Fruit fly (Drosophila melanogaster): ENCODE measurements around the gene Cad96Ca.

DNA sequence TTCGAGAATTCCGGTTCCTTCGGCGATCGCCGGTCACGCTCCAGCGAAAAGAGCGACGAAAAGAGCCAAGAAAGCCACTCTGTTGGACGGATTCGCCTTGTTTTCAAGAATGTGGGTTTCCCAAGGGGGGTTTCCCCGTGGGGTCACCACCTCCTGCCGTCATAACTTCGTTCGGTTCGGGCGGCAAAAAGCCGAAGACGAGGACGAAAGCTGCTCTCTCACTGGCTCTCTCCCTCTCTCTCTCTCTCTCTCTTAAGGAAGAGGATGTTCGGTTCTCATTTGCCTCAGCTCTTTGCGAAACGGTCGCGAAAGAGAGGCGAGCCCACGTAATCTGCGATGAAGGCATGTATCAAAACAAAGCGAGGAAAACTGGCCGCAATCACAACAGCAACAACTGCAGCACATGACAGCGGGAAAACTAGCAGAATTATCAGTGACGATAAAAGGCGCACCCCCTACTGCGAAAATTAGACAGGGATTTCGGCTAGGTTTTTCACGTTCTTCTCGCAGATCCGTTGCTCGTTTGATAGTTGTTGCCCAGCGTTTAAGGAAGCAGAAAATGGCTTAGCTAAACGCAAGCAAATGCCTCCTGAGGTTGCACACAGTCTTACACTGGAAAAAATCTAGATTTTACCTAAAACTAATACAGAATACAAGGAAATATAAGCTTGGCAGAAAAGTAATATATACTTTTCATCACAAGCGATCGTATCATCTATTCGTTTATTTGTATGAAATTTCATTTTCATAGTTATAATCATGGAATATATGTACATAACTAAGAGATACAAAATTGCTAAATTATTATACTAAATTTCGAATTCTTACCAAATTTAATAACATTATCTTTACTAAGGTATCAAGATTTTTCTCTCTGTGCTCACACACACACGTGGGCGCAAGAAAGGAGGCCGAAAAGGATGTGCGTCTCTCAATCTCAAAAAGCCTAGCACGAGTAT is 24.3 kb downstream of the Cad96Ca start, which contains the start of gene dan:
- no peak for TF ChIP-seq eyg (GFP tag; optimal IDR thresholded peaks at IDR 0.05)
- peak; percentile 66 for TF ChIP-seq CG2712 (tag; optimal IDR thresholded peaks at IDR 0.05)
- no peak for TF ChIP-seq Dref (GFP tag; IDR thresholded peaks at IDR 0.05)
- no peak for TF ChIP-seq ttk (GFP tag; IDR thresholded peaks at IDR 0.05)
- no peak for TF ChIP-seq Hr39 (optimal IDR thresholded peaks at IDR 0.05)
- TF ChIP-seq Hr78 (GFP tag; optimal IDR thresholded peaks at IDR 0.05), result no peak
- no peak for TF ChIP-seq tll (GFP tag; optimal IDR thresholded peaks at IDR 0.05)
- TF ChIP-seq ssp (GFP tag; IDR thresholded peaks at IDR 0.05), result no peak
- peak; percentile 40 for TF ChIP-seq CG4424 (GFP tag; optimal IDR thresholded peaks at IDR 0.05)
- no peak for TF ChIP-seq H15 (GFP tag; IDR thresholded peaks at IDR 0.05)
- peak; percentile 18 for TF ChIP-seq CG2120 (GFP tag; optimal IDR thresholded peaks at IDR 0.05)
- TF ChIP-seq CG1024 (GFP tag; IDR thresholded peaks at IDR 0.05), result no peak
- no peak for TF ChIP-seq CG9609 (GFP tag; optimal IDR thresholded peaks at IDR 0.05)
- no peak for TF ChIP-seq CG9876 (GFP tag; optimal IDR thresholded peaks at IDR 0.05)
